Worm (Caenorhabditis elegans) whole organism, L2 larva: Measurements from ENCODE around the gene hmgr-1.

ENCODE experiments used
- F13H6.1 ChIP-seq: sonication (generic microtip); optimal IDR thresholded peaks from 2 replicates; lab custom pipeline; 2016; ENCODE audit warnings: missing genetic modification characterization, missing compliant biosample characterization
- lin-39 ChIP-seq: fragments of 150-350 bp; optimal IDR thresholded peaks from 2 replicates; lab custom pipeline; 2014; ENCODE audit warnings: missing biosample characterization, missing genetic modification reagents, missing genetic modification characterization
- nhr-6 ChIP-seq: fragments of 150-350 bp; optimal IDR thresholded peaks from 2 replicates; lab custom pipeline; 2014; ENCODE audit warnings: missing biosample characterization, missing genetic modification characterization
- unc-62 ChIP-seq: fragments of 150-350 bp; optimal IDR thresholded peaks from 2 replicates; lab custom pipeline; 2014; ENCODE audit warnings: missing biosample characterization, missing genetic modification reagents, missing genetic modification characterization

DNA sequence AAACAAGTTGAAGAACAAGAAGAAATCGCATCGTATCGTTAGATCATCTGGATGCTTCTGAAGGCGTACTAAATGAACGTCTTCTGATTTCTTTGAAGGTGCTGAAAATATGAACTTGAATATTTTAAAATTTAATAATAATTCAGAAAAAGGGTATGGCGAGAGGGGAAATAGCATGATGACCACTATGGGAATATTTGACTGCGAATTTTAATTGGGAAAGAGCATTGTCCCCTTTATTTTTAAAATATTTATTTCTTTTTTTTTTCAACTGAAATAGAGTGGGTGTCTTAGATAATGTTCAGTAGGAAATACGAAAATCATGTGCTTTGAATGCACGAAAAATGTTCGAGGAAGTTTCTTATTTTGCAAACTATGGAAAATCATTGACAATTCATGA lies 36.1 kb downstream of the hmgr-1 start, which contains the start of gene lgc-50:
- TF ChIP-seq unc-62 (no peak), nhr-6 (tag; lab: Kevin White, UChicago) (no peak), lin-39 (tag; lab: Kevin White, UChicago) (no peak), F13H6.1 (tag; lab: Kevin White, UChicago) (no peak)
